Worm (Caenorhabditis elegans): ENCODE measurements around the gene K08F9.1.

The K08F9.1 gene

ce11 chrV:15094749-15095148, 48.4 kb downstream of the K08F9.1 start, which contains the start of gene srx-78:
Gene srx-78, plus strand, starts transcription at chrV:15095049.
- TF ChIP-seq zip-5 (tag; optimal IDR thresholded peaks at IDR 0.05) (no peak), ceh-34 (tag; optimal IDR thresholded peaks at IDR 0.05) (no peak), pha-2 (tag; optimal IDR thresholded peaks at IDR 0.05) (no peak), ceh-22 (tag; optimal IDR thresholded peaks at IDR 0.05) (no peak), elt-4 (tag; optimal IDR thresholded peaks at IDR 0.05) (no peak), ref-2 (tag; optimal IDR thresholded peaks at IDR 0.05) (no peak), nfya-1 (tag; optimal IDR thresholded peaks at IDR 0.05) (no peak), ama-1 (optimal IDR thresholded peaks at IDR 0.05) (no peak), sdc-2 (tag; optimal IDR thresholded peaks at IDR 0.05) (no peak), ceh-30 (tag; optimal IDR thresholded peaks at IDR 0.05) (no peak), T23F11.4 (GFP tag; optimal IDR thresholded peaks at IDR 0.05) (no peak), ceh-31 (tag; optimal IDR thresholded peaks at IDR 0.05) (no peak), ceh-45 (GFP tag; IDR thresholded peaks at IDR 0.05) (no peak), pat-9 (tag; optimal IDR thresholded peaks at IDR 0.05) (no peak), F13H6.1 (tag; optimal IDR thresholded peaks at IDR 0.05) (no peak), C08G9.2 (tag; optimal IDR thresholded peaks at IDR 0.05) (no peak), fax-1 (tag; optimal IDR thresholded peaks at IDR 0.05) (no peak), nhr-232 (tag; optimal IDR thresholded peaks at IDR 0.05) (no peak), K09A11.1 (tag; optimal IDR thresholded peaks at IDR 0.05; ENCODE audit: insufficient read depth) (no peak), ceh-24 (tag; optimal IDR thresholded peaks at IDR 0.05) (no peak)

ce11 chrV:15092666-15093065, 50.5 kb downstream of the K08F9.1 start, which contains the start of gene txt-12:
Gene txt-12, plus strand, starts transcription at chrV:15092966.
- no peak for TF ChIP-seq ceh-48 (tag; optimal IDR thresholded peaks at IDR 0.05)
- no peak for TF ChIP-seq ceh-18 (tag; optimal IDR thresholded peaks at IDR 0.05)
- no peak for TF ChIP-seq syd-9 (tag; optimal IDR thresholded peaks at IDR 0.05)
- TF ChIP-seq dve-1 (tag; optimal IDR thresholded peaks at IDR 0.05): no peak
- no peak for TF ChIP-seq zip-5 (tag; optimal IDR thresholded peaks at IDR 0.05)
- TF ChIP-seq hlh-13 (GFP tag; optimal IDR thresholded peaks at IDR 0.05): no peak
- no peak for TF ChIP-seq ceh-9 (tag; optimal IDR thresholded peaks at IDR 0.05)
- TF ChIP-seq nhr-11 (tag; optimal IDR thresholded peaks at IDR 0.05): no peak
- TF ChIP-seq pros-1 (tag; optimal IDR thresholded peaks at IDR 0.05): no peak
- no peak for TF ChIP-seq ceh-34 (tag; optimal IDR thresholded peaks at IDR 0.05)

DNA sequence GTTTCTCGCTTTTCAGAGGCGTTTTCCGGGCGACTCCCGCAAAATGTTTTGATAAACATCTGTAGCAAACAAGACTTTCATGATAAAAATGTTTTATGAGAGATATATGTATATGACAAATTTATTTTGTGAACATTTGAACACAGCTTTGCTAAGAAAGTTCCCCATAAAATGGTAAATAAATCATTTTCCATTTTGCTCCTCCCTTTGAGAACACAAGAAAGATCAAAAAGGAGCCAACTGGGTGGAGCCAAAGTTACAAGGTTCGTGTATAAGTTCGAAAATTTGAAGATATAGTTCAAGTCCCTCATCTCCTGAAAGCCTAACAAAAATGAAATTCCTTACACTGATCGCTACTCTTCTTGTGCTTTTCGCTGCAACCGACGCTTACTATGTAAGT, 52.7 kb downstream of the K08F9.1 start, which contains the start of gene C01G10.17:
TSS of gene C01G10.17 (plus strand) at position 301 of the 400 bp plus-strand sequence.
- TF ChIP-seq ceh-6 (GFP tag; optimal IDR thresholded peaks at IDR 0.05) (no peak), nfya-1 (tag; optimal IDR thresholded peaks at IDR 0.05) (no peak), hlh-8 (tag; optimal IDR thresholded peaks at IDR 0.05) (no peak), elt-2 (tag; optimal IDR thresholded peaks at IDR 0.05) (no peak), ref-2 (tag; optimal IDR thresholded peaks at IDR 0.05) (no peak), pros-1 (tag; optimal IDR thresholded peaks at IDR 0.05) (no peak)

DNA sequence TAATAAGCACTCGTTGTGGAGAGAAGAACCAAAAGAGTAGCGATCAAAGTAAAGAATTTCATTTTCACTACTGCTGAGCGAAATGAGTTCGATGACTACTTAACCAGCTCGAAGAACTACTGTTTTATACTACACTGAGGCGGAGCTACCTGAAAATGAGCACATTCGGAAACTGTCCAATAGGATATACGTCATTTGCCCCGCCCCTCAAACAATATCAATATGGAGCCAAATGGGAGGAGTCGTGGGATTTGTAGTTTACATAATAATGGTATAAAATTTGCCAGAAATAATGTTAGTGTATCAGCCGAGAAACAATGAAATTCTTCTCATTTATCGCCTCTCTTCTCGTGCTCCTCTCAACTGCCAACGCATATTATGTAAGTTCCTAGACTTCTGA, 53.7 kb downstream of the K08F9.1 start, which contains the start of the genes C01G10.5 and C01G10.4:
TSS of gene C01G10.5 (minus strand) at position 101 of the 400 bp plus-strand sequence.
TSS of gene C01G10.4 (plus strand) at position 303 of the 400 bp plus-strand sequence.
- TF ChIP-seq sox-2 (GFP tag; IDR thresholded peaks at IDR 0.05) (no peak), pqm-1 (tag; optimal IDR thresholded peaks at IDR 0.05) (no peak), rnt-1 (tag; optimal IDR thresholded peaks at IDR 0.05) (no peak), dve-1 (tag; optimal IDR thresholded peaks at IDR 0.05) (no peak), pag-3 (tag; optimal IDR thresholded peaks at IDR 0.05; ENCODE audit: borderline replicate concordance) (no peak), ceh-24 (tag; optimal IDR thresholded peaks at IDR 0.05) (no peak), pax-1 (tag; optimal IDR thresholded peaks at IDR 0.05) (no peak), odd-2 (tag; optimal IDR thresholded peaks at IDR 0.05) (no peak), unc-86 (tag; optimal IDR thresholded peaks at IDR 0.05) (no peak), ceh-22 (tag; optimal IDR thresholded peaks at IDR 0.05) (no peak), unc-55 (GFP tag; optimal IDR thresholded peaks at IDR 0.05) (no peak)

Data from whole organism, late embryonic.